Fruit fly (Drosophila melanogaster): Measurements from ENCODE around the gene CG14324.

The CG14324 gene

DNA sequence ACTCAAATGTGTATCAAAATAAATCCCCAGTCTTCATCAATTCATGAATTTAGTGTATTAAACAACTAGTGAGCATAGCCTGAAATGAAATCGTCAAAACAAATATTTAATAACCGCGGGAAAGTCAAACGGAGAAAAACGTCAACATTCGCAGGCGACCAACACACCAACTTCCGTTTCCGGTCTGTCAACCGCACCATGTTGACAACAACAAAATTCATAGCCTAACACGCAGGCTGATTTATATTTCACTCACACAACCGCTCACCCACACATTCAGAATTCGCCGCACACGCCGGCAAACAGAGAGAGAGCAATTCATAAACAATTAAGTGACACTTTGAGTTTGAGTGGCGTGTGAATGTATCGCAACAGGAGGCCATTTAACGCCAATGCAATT is 36.4 kb upstream of the CG14324 start (continued):
- TF ChIP-seq twi (tag; optimal IDR thresholded peaks at IDR 0.05) (peak; percentile 2), Ets97D (GFP tag; optimal IDR thresholded peaks at IDR 0.05) (peak; percentile 96), pnt (GFP tag; optimal IDR thresholded peaks at IDR 0.05) (no peak), CG8765 (GFP tag; IDR thresholded peaks at IDR 0.05) (no peak), B-H1 (GFP tag; IDR thresholded peaks at IDR 0.05) (no peak), Sry-δ (GFP tag; optimal IDR thresholded peaks at IDR 0.05) (no peak), Hey (tag; optimal IDR thresholded peaks at IDR 0.05) (peak; percentile 47), stwl (tag; optimal IDR thresholded peaks at IDR 0.05) (peak; percentile 69), CG13123 (GFP tag; optimal IDR thresholded peaks at IDR 0.05) (no peak), sqz (GFP tag; optimal IDR thresholded peaks at IDR 0.05) (peak; percentile 7), C15 (GFP tag; IDR thresholded peaks at IDR 0.05) (no peak), chn (GFP tag; optimal IDR thresholded peaks at IDR 0.05) (no peak), cato (GFP tag; optimal IDR thresholded peaks at IDR 0.05; ENCODE audit: borderline replicate concordance) (no peak), mld (GFP tag; IDR thresholded peaks at IDR 0.05; ENCODE audit: partially characterized antibody) (no peak), Hsf (GFP tag; optimal IDR thresholded peaks at IDR 0.05) (no peak), CG11560 (tag; IDR thresholded peaks at IDR 0.05) (no peak), CG34376 (GFP tag; optimal IDR thresholded peaks at IDR 0.05) (no peak)

DNA sequence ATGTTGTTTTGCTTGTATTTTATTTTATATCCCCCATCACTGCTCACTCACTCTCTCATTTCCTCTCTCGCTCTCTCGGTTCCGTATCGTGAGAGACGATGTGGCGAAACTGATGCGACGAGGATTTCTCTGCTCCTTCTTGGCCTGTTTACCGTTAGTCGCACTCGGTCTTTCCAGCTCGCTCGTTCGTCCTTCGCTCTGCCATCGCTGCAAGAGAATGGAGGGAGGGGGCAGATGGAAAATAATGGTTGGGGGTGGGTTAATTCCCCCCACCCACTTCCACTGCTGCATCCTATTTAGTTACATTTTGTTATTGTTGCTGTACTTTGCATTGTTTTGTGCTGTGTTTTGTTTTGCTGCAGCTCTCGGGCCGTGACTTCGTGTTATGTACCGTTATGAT is 35.3 kb upstream of the CG14324 start:
- TF ChIP-seq pho (GFP tag; optimal IDR thresholded peaks at IDR 0.05) (no peak), Nf-YC (tag; optimal IDR thresholded peaks at IDR 0.05) (peak; percentile 13), CG3847 (GFP tag; IDR thresholded peaks at IDR 0.05) (no peak), Trl (optimal IDR thresholded peaks at IDR 0.05) (peak in 1 of 2 experiments; percentile 46), Trl (GFP tag; optimal IDR thresholded peaks at IDR 0.05) (no peak), br (optimal IDR thresholded peaks at IDR 0.05) (no peak), pros (GFP tag; optimal IDR thresholded peaks at IDR 0.05) (peak; percentile 70), Deaf1 (tag; optimal IDR thresholded peaks at IDR 0.05) (peak; percentile 80)

DNA sequence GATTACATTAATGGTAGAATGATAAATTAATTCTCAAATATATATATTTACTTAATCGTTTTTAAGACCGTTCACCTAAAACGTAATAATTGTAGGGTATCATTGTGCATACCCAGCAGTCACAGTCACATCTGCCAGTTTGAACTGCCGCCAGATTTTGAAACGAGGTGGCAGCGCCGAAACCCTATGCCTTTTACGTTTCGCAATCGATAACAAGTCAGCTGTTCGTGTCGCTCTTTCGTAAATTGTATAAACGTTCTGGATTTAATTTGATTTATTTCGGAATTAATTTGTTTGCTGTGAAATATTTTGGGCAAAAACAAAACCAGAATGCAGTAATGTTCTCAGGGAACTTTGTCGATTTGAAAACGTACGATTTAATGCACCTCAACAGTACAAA is 28.8 kb upstream of the CG14324 start, which contains the start of gene CG14322:
Gene CG14322, plus strand, starts transcription at position 236 of the 400 bp plus-strand sequence.
- TF ChIP-seq Dp (GFP tag; optimal IDR thresholded peaks at IDR 0.05) (peak; percentile 86), slbo (GFP tag; IDR thresholded peaks at IDR 0.05) (peak; percentile 70), ken (GFP tag; IDR thresholded peaks at IDR 0.05) (no peak), ssp (GFP tag; IDR thresholded peaks at IDR 0.05) (no peak), CG4404 (GFP tag; IDR thresholded peaks at IDR 0.05) (no peak), otp (GFP tag; IDR thresholded peaks at IDR 0.05) (no peak), Taf1 (GFP tag; IDR thresholded peaks at IDR 0.05) (no peak), NFAT (GFP tag; IDR thresholded peaks at IDR 0.05) (0 out of 2 replicates have a peak, but pooled peaks have one; percentile 30), CG6272 (GFP tag; IDR thresholded peaks at IDR 0.05) (no peak), CG9932 (GFP tag; IDR thresholded peaks at IDR 0.05) (peak; percentile 65), CG33213 (GFP tag; optimal IDR thresholded peaks at IDR 0.05) (no peak), CG14014 (GFP tag; IDR thresholded peaks at IDR 0.05) (no peak), crp (GFP tag; optimal IDR thresholded peaks at IDR 0.05) (peak; percentile 59 to 93), tup (GFP tag; optimal IDR thresholded peaks at IDR 0.05) (no peak), fd102C (GFP tag; optimal IDR thresholded peaks at IDR 0.05) (no peak), CG7745 (tag; optimal IDR thresholded peaks at IDR 0.05) (no peak), CG12236 (GFP tag; optimal IDR thresholded peaks at IDR 0.05) (no peak), CG3995 (GFP tag; optimal IDR thresholded peaks at IDR 0.05) (peak; percentile 95), gt (GFP tag; IDR thresholded peaks at IDR 0.05) (no peak), Mad (GFP tag; optimal IDR thresholded peaks at IDR 0.05) (no peak), Abd-B (GFP tag; optimal IDR thresholded peaks at IDR 0.05) (no peak), row (GFP tag; IDR thresholded peaks at IDR 0.05) (peak; percentile 76), btn (GFP tag; optimal IDR thresholded peaks at IDR 0.05) (no peak), CG4282 (GFP tag; optimal IDR thresholded peaks at IDR 0.05) (no peak), shn (GFP tag; optimal IDR thresholded peaks at IDR 0.05) (no peak), Trl (optimal IDR thresholded peaks at IDR 0.05) (no peak), Trl (GFP tag; optimal IDR thresholded peaks at IDR 0.05) (no peak), Optix (GFP tag; IDR thresholded peaks at IDR 0.05) (no peak), cas (GFP tag; IDR thresholded peaks at IDR 0.05) (no peak)

Data from whole organism, embryonic.